Fruit fly (Drosophila melanogaster) whole organism, embryonic: ENCODE data around the gene CG6766.

Experiments used
- ATbp ChIP-seq: fragments of 200-800 bp; sonication (Bioruptor generic); optimal IDR thresholded peaks from 2 replicates; lab custom pipeline; 2017; ENCODE audit warnings: missing biosample characterization, mild to moderate bottlenecking, missing genetic modification characterization, missing genetic modification reagents
- Awh ChIP-seq: fragments of 200-800 bp; sonication (Bioruptor generic); IDR thresholded peaks from 2 replicates; pipeline ENCODE4, ENCODE4 v1.3.6; 2022; ENCODE audit warnings: missing biosample characterization, missing genetic modification characterization
- Blimp-1 ChIP-seq: fragments of 200-800 bp; sonication (Bioruptor generic); optimal IDR thresholded peaks from 3 replicates; lab custom pipeline; 2018; ENCODE audit warnings: missing biosample characterization, missing genetic modification characterization, mild to moderate bottlenecking, moderate library complexity, missing genetic modification reagents
- C15 ChIP-seq: fragments of 200-800 bp; sonication (Bioruptor generic); IDR thresholded peaks from 3 replicates; pipeline ENCODE4 v1.3.6; 2022; ENCODE audit warnings: missing biosample characterization, missing genetic modification characterization
- CG10209 ChIP-seq: fragments of 200-800 bp; sonication (Bioruptor generic); optimal IDR thresholded peaks from 3 replicates; lab custom pipeline; 2017; ENCODE audit warnings: missing biosample characterization, mild to moderate bottlenecking, missing genetic modification characterization, missing genetic modification reagents
- CG1233 ChIP-seq: fragments of 200-800 bp; sonication (Bioruptor generic); optimal IDR thresholded peaks from 4 replicates; lab custom pipeline; 2018; ENCODE audit warnings: missing biosample characterization, mild to moderate bottlenecking, missing genetic modification characterization
- CG17361 ChIP-seq: fragments of 200-800 bp; sonication (Bioruptor generic); IDR thresholded peaks from 3 replicates; pipeline ENCODE4 v1.3.6; 2022; ENCODE audit warnings: missing biosample characterization, missing genetic modification characterization
- CG17385 ChIP-seq: fragments of 200-800 bp; sonication (Bioruptor generic); optimal IDR thresholded peaks from 3 replicates; lab custom pipeline; 2018; ENCODE audit warnings: missing biosample characterization, mild to moderate bottlenecking, missing genetic modification characterization
- CG2712 ChIP-seq: fragments of 200-800 bp; optimal IDR thresholded peaks from 3 replicates; lab custom pipeline; 2019; ENCODE audit warnings: missing biosample characterization, mild to moderate bottlenecking, missing genetic modification characterization, moderate library complexity
- CG31365 ChIP-seq: fragments of 200-800 bp; sonication (Bioruptor generic); optimal IDR thresholded peaks from 2 replicates; lab custom pipeline; 2018; ENCODE audit warnings: missing biosample characterization, mild to moderate bottlenecking, missing genetic modification characterization
- CG31441 ChIP-seq: fragments of 200-800 bp; sonication (Bioruptor generic); IDR thresholded peaks from 2 replicates; pipeline ENCODE4 v1.3.6; 2022; ENCODE audit warnings: missing biosample characterization, missing genetic modification characterization
- CG32772 ChIP-seq: fragments of 200-800 bp; sonication (Bioruptor generic); IDR thresholded peaks from 2 replicates; pipeline ENCODE4 v1.3.6; 2022; ENCODE audit warnings: missing biosample characterization, missing genetic modification characterization
- CG3838 ChIP-seq: fragments of 200-800 bp; sonication (Bioruptor generic); optimal IDR thresholded peaks from 3 replicates; lab custom pipeline; 2016; ENCODE audit warnings: missing biosample characterization, missing genetic modification characterization
- CG6175 ChIP-seq: fragments of 200-800 bp; sonication (Bioruptor generic); IDR thresholded peaks from 3 replicates; pipeline ENCODE4 v1.3.6; 2022; ENCODE audit warnings: missing biosample characterization, missing genetic modification characterization
- CG6689 ChIP-seq: fragments of 200-800 bp; sonication (Bioruptor generic); IDR thresholded peaks from 2 replicates; pipeline ENCODE4 v1.3.6; 2022; ENCODE audit warnings: missing biosample characterization, missing genetic modification characterization
- CG6813 ChIP-seq: fragments of 200-800 bp; sonication (Bioruptor generic); optimal IDR thresholded peaks from 2 replicates; lab custom pipeline; 2017; ENCODE audit warnings: missing biosample characterization, missing genetic modification characterization, mild to moderate bottlenecking, moderate library complexity, missing genetic modification reagents
- CG7357 ChIP-seq: fragments of 200-800 bp; sonication (Bioruptor generic); IDR thresholded peaks from 3 replicates; pipeline ENCODE4 v1.3.6; 2022; ENCODE audit warnings: missing biosample characterization, missing genetic modification characterization
- CG8290 ChIP-seq, 3 experiments: fragments of 200-800 bp; sonication (Bioruptor generic); optimal IDR thresholded peaks; 2 replicates each; lab custom pipeline; 2016 to 2019; ENCODE audit warnings: missing biosample characterization in 3 of 3, missing genetic modification characterization in 3 of 3, mild to moderate bottlenecking in 2 of 3, moderate library complexity in 1 of 3
- Ets97D ChIP-seq: fragments of 200-800 bp; sonication (Bioruptor generic); optimal IDR thresholded peaks from 3 replicates; lab custom pipeline; 2016; ENCODE audit warnings: missing biosample characterization, missing genetic modification characterization
- HLHmδ ChIP-seq: fragments of 200-800 bp; sonication (Bioruptor generic); optimal IDR thresholded peaks from 2 replicates; lab custom pipeline; 2018; ENCODE audit warnings: missing biosample characterization, mild to moderate bottlenecking, missing genetic modification characterization, moderate library complexity
- Hey ChIP-seq: fragments of 200-800 bp; sonication (Bioruptor generic); optimal IDR thresholded peaks from 3 replicates; lab custom pipeline; 2018; ENCODE audit warnings: missing biosample characterization, mild to moderate bottlenecking, missing genetic modification characterization
- Hmr ChIP-seq: fragments of 200-800 bp; sonication (Bioruptor generic); optimal IDR thresholded peaks from 3 replicates; lab custom pipeline; 2017; ENCODE audit warnings: mild to moderate bottlenecking, missing biosample characterization, missing genetic modification reagents, missing genetic modification characterization
- Hr3 ChIP-seq: fragments of 200-800 bp; sonication (Bioruptor generic); optimal IDR thresholded peaks from 3 replicates; lab custom pipeline; 2016; ENCODE audit warnings: missing biosample characterization, missing genetic modification characterization
- Lim3 ChIP-seq: fragments of 200-800 bp; sonication (Bioruptor generic); IDR thresholded peaks from 2 replicates; pipeline ENCODE4 v1.3.6; 2022; ENCODE audit warnings: missing biosample characterization, missing genetic modification characterization
- MTF-1 ChIP-seq: fragments of 200-800 bp; sonication (Bioruptor generic); optimal IDR thresholded peaks from 2 replicates; lab custom pipeline; 2018; ENCODE audit warnings: missing biosample characterization, mild to moderate bottlenecking, missing genetic modification characterization, borderline replicate concordance
- Med ChIP-seq: fragments of 200-800 bp; sonication (Bioruptor generic); peaks from one replicate; lab custom pipeline; 2016; ENCODE audit warnings: missing biosample characterization, missing genetic modification characterization, mild to moderate bottlenecking, inconsistent platforms, moderate library complexity
- NFAT ChIP-seq: fragments of 200-800 bp; sonication (Bioruptor generic); IDR thresholded peaks from 2 replicates; pipeline ENCODE4 v1.3.6; 2022; ENCODE audit warnings: missing biosample characterization, missing genetic modification characterization
- Nf-YA ChIP-seq: fragments of 200-800 bp; sonication (Bioruptor generic); IDR thresholded peaks from 2 replicates; pipeline ENCODE4 v1.3.6; 2022; ENCODE audit warnings: missing biosample characterization, missing genetic modification characterization
- Vsx1 ChIP-seq: fragments of 200-800 bp; sonication (Bioruptor generic); optimal IDR thresholded peaks from 2 replicates; lab custom pipeline; 2017; ENCODE audit warnings: missing biosample characterization, mild to moderate bottlenecking, missing genetic modification characterization, missing genetic modification reagents
- Xbp1 ChIP-seq: fragments of 200-800 bp; sonication (Bioruptor generic); optimal IDR thresholded peaks from 3 replicates; lab custom pipeline; 2016; ENCODE audit warnings: missing biosample characterization, mild to moderate bottlenecking, missing genetic modification characterization
- ap ChIP-seq: fragments of 200-800 bp; sonication (Bioruptor generic); IDR thresholded peaks from 2 replicates; pipeline ENCODE4 v1.3.6; 2022; ENCODE audit warnings: missing biosample characterization, missing genetic modification characterization
- bsh ChIP-seq, 2 experiments: fragments of 200-800 bp; sonication (Bioruptor generic); optimal IDR thresholded peaks; 2 replicates each; lab custom pipeline; 2017 to 2018; ENCODE audit warnings: mild to moderate bottlenecking in 2 of 2, missing biosample characterization in 2 of 2, missing genetic modification characterization in 2 of 2, moderate library complexity in 1 of 2
- crol ChIP-seq: fragments of 200-800 bp; sonication (Bioruptor generic); IDR thresholded peaks from 2 replicates; pipeline ENCODE4 v1.3.6; 2022; ENCODE audit warnings: missing biosample characterization, missing genetic modification characterization
- fd102C ChIP-seq: fragments of 200-800 bp; sonication (Bioruptor generic); optimal IDR thresholded peaks from 2 replicates; lab custom pipeline; 2018; ENCODE audit warnings: missing biosample characterization, mild to moderate bottlenecking, missing genetic modification characterization, moderate library complexity
- fd64A ChIP-seq: fragments of 200-800 bp; sonication (Bioruptor generic); optimal IDR thresholded peaks from 3 replicates; lab custom pipeline; 2018; ENCODE audit warnings: missing biosample characterization, mild to moderate bottlenecking, missing genetic modification characterization
- gce ChIP-seq: fragments of 200-800 bp; sonication (Bioruptor generic); IDR thresholded peaks from 3 replicates; pipeline ENCODE4 v1.3.6; 2022; ENCODE audit warnings: missing biosample characterization, missing genetic modification characterization
- gsb ChIP-seq: fragments of 200-800 bp; sonication (Bioruptor generic); IDR thresholded peaks from 2 replicates; pipeline ENCODE4 v1.3.6; 2022; ENCODE audit warnings: missing biosample characterization, missing genetic modification characterization
- knrl ChIP-seq: fragments of 200-800 bp; sonication (Bioruptor generic); IDR thresholded peaks from 3 replicates; pipeline ENCODE4 v1.3.6; 2022; ENCODE audit warnings: missing biosample characterization, missing genetic modification characterization; ENCODE audit not compliant: partially characterized antibody
- nerfin-1 ChIP-seq: fragments of 200-800 bp; sonication (Bioruptor generic); optimal IDR thresholded peaks from 3 replicates; lab custom pipeline; 2019; ENCODE audit warnings: missing biosample characterization, mild to moderate bottlenecking, missing genetic modification characterization, moderate library complexity
- nerfin-2 ChIP-seq: fragments of 200-800 bp; sonication (Bioruptor generic); IDR thresholded peaks from 2 replicates; pipeline ENCODE4 v1.3.6; 2022; ENCODE audit warnings: missing biosample characterization, missing genetic modification characterization; ENCODE audit not compliant: partially characterized antibody
- otp ChIP-seq: fragments of 200-800 bp; sonication (Bioruptor generic); IDR thresholded peaks from 3 replicates; pipeline ENCODE4, ENCODE4 v1.3.6; 2022; ENCODE audit warnings: missing biosample characterization, missing genetic modification characterization
- prd ChIP-seq, 3 experiments: fragments of >200 bp in 2 of 3; fragments of 200-800 bp in 1 of 3; sonication (Bioruptor generic) in 1 of 3; optimal IDR thresholded peaks in 2 of 3; IDR thresholded peaks in 1 of 3; 2 replicates in 2 of 3; 3 replicates in 1 of 3; pipeline versions ENCODE4 v1.3.6 to Lab custom; 2017 to 2022; ENCODE audit warnings: missing biosample characterization in 1 of 3, missing genetic modification characterization in 1 of 3
- row ChIP-seq: fragments of 200-800 bp; sonication (Bioruptor generic); IDR thresholded peaks from 3 replicates; pipeline ENCODE4 v1.3.6; 2022; ENCODE audit warnings: missing biosample characterization, missing genetic modification characterization
- sob ChIP-seq: fragments of 200-800 bp; sonication (Bioruptor generic); IDR thresholded peaks from 2 replicates; pipeline ENCODE4 v1.3.6; 2022; ENCODE audit warnings: missing biosample characterization, missing genetic modification characterization
- sr ChIP-seq: fragments of 200-800 bp; sonication (Bioruptor generic); IDR thresholded peaks from 3 replicates; pipeline ENCODE4 v1.3.6; 2022; ENCODE audit warnings: missing biosample characterization, missing genetic modification characterization
- stwl ChIP-seq: fragments of 200-800 bp; sonication (Bioruptor generic); optimal IDR thresholded peaks from 3 replicates; lab custom pipeline; 2018; ENCODE audit warnings: missing biosample characterization, mild to moderate bottlenecking, missing genetic modification characterization, moderate library complexity
- tgo ChIP-seq: fragments of 200-800 bp; sonication (Bioruptor generic); IDR thresholded peaks from 3 replicates; pipeline ENCODE4 v1.3.6; 2022; ENCODE audit warnings: missing biosample characterization, missing genetic modification characterization
- zen ChIP-seq: fragments of 200-800 bp; sonication (Bioruptor generic); optimal IDR thresholded peaks from 3 replicates; lab custom pipeline; 2018; ENCODE audit warnings: missing biosample characterization, mild to moderate bottlenecking, missing genetic modification characterization, moderate library complexity

Gene CG6766

dm6 chr2L:12075850-12076249, 35.4 kb upstream of the CG6766 start, which contains the start of gene CG14947 (continued):
- TF ChIP-seq fd102C (GFP tag; lab: Kevin White, UChicago): peak; percentile 52
- TF ChIP-seq Ets97D: peak; percentile 76
- no peak for TF ChIP-seq nerfin-2
- TF ChIP-seq CG32772 (GFP tag; lab: Robert Waterston, UW): 0 out of 2 replicates have a peak, but pooled peaks have one; percentile 17
- TF ChIP-seq CG6175 (GFP tag; lab: Robert Waterston, UW): 0 out of 3 replicates have a peak, but pooled peaks have one; percentile 32
- 0 out of 2 replicates have a peak, but pooled peaks have one; percentile 27 for TF ChIP-seq gsb (GFP tag; lab: Robert Waterston, UW)
- TF ChIP-seq zen: peak; percentile 30
- peak; percentile 12 for TF ChIP-seq ATbp (GFP tag; lab: Kevin White, UChicago)
- 0 out of 3 replicates have a peak, but pooled peaks have one; percentile 14 for TF ChIP-seq tgo (GFP tag; lab: Robert Waterston, UW)
- TF ChIP-seq CG6689: 0 out of 2 replicates have a peak, but pooled peaks have one; percentile 27
- TF ChIP-seq CG17361 (GFP tag; lab: Robert Waterston, UW): no peak
- 0 out of 2 replicates have a peak, but pooled peaks have one; percentile 13 for TF ChIP-seq NFAT (GFP tag; lab: Robert Waterston, UW)
- TF ChIP-seq CG31365 (tag; lab: Kevin White, UChicago): no peak
- TF ChIP-seq bsh (GFP tag; optimal IDR thresholded peaks at IDR 0.05; lab: Kevin White, UChicago): peak in 1 of 2 experiments; percentile 20
- TF ChIP-seq Med (GFP tag; lab: Kevin White, UChicago): peak; percentile 72
- peak; percentile 42 for TF ChIP-seq CG1233 (GFP tag; lab: Kevin White, UChicago)
- TF ChIP-seq HLHmδ: peak; percentile 59
- 0 out of 3 replicates have a peak, but pooled peaks have one; percentile 18 for TF ChIP-seq gce (GFP tag; lab: Robert Waterston, UW)
- peak; percentile 17 for TF ChIP-seq MTF-1 (GFP tag; lab: Kevin White, UChicago)
- TF ChIP-seq otp (GFP tag; lab: Robert Waterston, UW): no peak
- TF ChIP-seq CG8290 (GFP tag; optimal IDR thresholded peaks at IDR 0.05; lab: Kevin White, UChicago): no peak
- TF ChIP-seq CG8290 (tag; optimal IDR thresholded peaks at IDR 0.05; lab: Kevin White, UChicago): peak in 1 of 2 experiments; percentile 41
- TF ChIP-seq CG3838: no peak
- peak; percentile 13 for TF ChIP-seq Xbp1
- no peak for TF ChIP-seq CG10209 (GFP tag; lab: Kevin White, UChicago)
- peak; percentile 36; the same call in 1 of the 3 replicates for TF ChIP-seq row (GFP tag; lab: Robert Waterston, UW)
- TF ChIP-seq ap: peak; percentile 27; the same call in 1 of the 2 replicates
- TF ChIP-seq nerfin-1 (tag; lab: Kevin White, UChicago): peak; percentile 17
- no peak for TF ChIP-seq C15 (GFP tag; lab: Robert Waterston, UW)
- TF ChIP-seq Hmr (GFP tag; lab: Kevin White, UChicago): no peak
- TF ChIP-seq Hey (tag; lab: Kevin White, UChicago): no peak
- TF ChIP-seq Awh (GFP tag; lab: Robert Waterston, UW): 0 out of 2 replicates have a peak, but pooled peaks have one; percentile 28
- peak; percentile 19 for TF ChIP-seq fd64A (GFP tag; lab: Kevin White, UChicago)
- TF ChIP-seq sr (GFP tag; lab: Robert Waterston, UW): no peak
- TF ChIP-seq stwl: peak; percentile 17
- TF ChIP-seq Blimp-1: peak; percentile 42
- no peak for TF ChIP-seq Lim3 (GFP tag; lab: Robert Waterston, UW)
- peak; percentile 18; the same call in 1 of the 2 replicates for TF ChIP-seq crol (GFP tag; lab: Robert Waterston, UW)
- TF ChIP-seq CG31441: no peak
- peak; percentile 43 for TF ChIP-seq Vsx1 (GFP tag; lab: Kevin White, UChicago)
- no peak for TF ChIP-seq Hr3
- TF ChIP-seq CG6813 (GFP tag; lab: Kevin White, UChicago): peak; percentile 30
- peak; percentile 15 for TF ChIP-seq CG2712 (tag; lab: Kevin White, UChicago)
- TF ChIP-seq Nf-YA: 0 out of 2 replicates have a peak, but pooled peaks have one; percentile 25
- TF ChIP-seq sob: no peak
- no peak for TF ChIP-seq CG7357
- TF ChIP-seq knrl: no peak
- peak; percentile 59 for TF ChIP-seq CG17385 (GFP tag; lab: Kevin White, UChicago)
- TF ChIP-seq prd (optimal IDR thresholded peaks at IDR 0.05; lab: Kevin White, UChicago): no peak
- peak; percentile 63; the same call in 1 of the 3 replicates for TF ChIP-seq prd (GFP tag; IDR thresholded peaks at IDR 0.05; lab: Robert Waterston, UW)
